Fruit fly (Drosophila melanogaster): ENCODE data around the gene CG13042.

Gene CG13042

DNA sequence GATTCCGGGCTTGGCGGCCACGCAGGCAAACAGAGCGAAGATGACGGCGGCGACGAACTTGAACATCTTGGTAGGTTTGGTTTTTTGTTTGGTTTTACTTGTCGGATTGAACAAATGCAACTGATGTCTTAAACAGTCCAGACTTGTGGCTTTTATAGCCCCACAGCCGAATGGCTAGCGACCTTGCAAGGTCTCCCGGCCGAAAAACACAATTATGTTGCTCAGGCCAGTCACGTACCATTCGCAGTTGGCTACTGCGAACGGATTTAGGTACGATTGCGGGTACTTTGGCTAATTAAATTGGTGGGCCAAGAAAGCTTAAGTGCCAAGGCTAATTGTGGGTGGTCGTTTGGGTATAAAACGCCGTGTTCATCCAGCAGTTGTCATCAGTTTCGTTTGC, 43.3 kb downstream of the CG13042 start, which contains the start of the genes CG13051 and CG13069:
Gene CG13051 (minus strand): TSS at position 101 of the 400 bp plus-strand sequence.
Gene CG13069 (plus strand): TSS at position 386 of the 400 bp plus-strand sequence.
- TF ChIP-seq CG32264 (GFP tag; optimal IDR thresholded peaks at IDR 0.05) (no peak), psq (GFP tag; optimal IDR thresholded peaks at IDR 0.05) (no peak), ey (GFP tag; optimal IDR thresholded peaks at IDR 0.05) (no peak), brk (GFP tag; optimal IDR thresholded peaks at IDR 0.05) (no peak), pan (optimal IDR thresholded peaks at IDR 0.05) (no peak), Myc (optimal IDR thresholded peaks at IDR 0.05) (no peak), Dif (GFP tag; optimal IDR thresholded peaks at IDR 0.05; ENCODE audit: partially characterized antibody) (no peak), jim (GFP tag; optimal IDR thresholded peaks at IDR 0.05) (no peak), HLH106 (tag; optimal IDR thresholded peaks at IDR 0.05) (no peak), Hnf4 (GFP tag; optimal IDR thresholded peaks at IDR 0.05) (no peak), br (GFP tag; optimal IDR thresholded peaks at IDR 0.05) (no peak), N (GFP tag; optimal IDR thresholded peaks at IDR 0.05) (no peak), Hr83 (GFP tag; optimal IDR thresholded peaks at IDR 0.05; ENCODE audit: poor library complexity, severe bottlenecking) (no peak), tai (GFP tag; optimal IDR thresholded peaks at IDR 0.05) (no peak), Rel (GFP tag; optimal IDR thresholded peaks at IDR 0.05) (no peak), Rel (tag; optimal IDR thresholded peaks at IDR 0.05) (no peak), h (GFP tag; optimal IDR thresholded peaks at IDR 0.05) (no peak), foxo (GFP tag; optimal IDR thresholded peaks at IDR 0.05) (no peak), Mio (GFP tag; optimal IDR thresholded peaks at IDR 0.05) (no peak)

DNA sequence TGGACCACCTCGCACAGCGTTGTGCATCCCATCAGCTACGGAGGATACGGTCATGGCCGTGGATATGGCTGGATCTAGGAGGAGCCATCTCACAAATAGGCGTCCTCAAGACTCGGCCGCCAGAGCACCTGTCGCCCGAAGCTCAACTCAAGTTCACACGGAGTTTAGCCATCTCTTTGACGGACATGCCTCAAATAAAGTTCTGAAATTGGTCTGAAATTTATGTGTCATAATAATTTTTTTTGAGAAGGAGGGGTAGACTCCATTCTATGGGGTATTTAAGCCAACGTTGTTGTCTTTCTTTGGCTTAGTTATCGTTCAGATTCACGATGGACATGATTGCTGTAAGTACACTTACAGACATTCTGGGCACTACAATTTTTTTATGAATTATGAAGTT, 45.2 kb downstream of the CG13042 start, which contains the start of gene CG13070:
Gene CG13070 (plus strand): TSS at position 301 of the 400 bp plus-strand sequence.
- TF ChIP-seq sage (GFP tag; optimal IDR thresholded peaks at IDR 0.05) (no peak), ey (GFP tag; optimal IDR thresholded peaks at IDR 0.05) (no peak), tai (GFP tag; optimal IDR thresholded peaks at IDR 0.05) (no peak), pan (optimal IDR thresholded peaks at IDR 0.05) (no peak), Hnf4 (GFP tag; optimal IDR thresholded peaks at IDR 0.05) (no peak), foxo (GFP tag; optimal IDR thresholded peaks at IDR 0.05) (no peak), CG9705 (GFP tag; optimal IDR thresholded peaks at IDR 0.05) (no peak), psq (GFP tag; optimal IDR thresholded peaks at IDR 0.05) (no peak), Jra (GFP tag; optimal IDR thresholded peaks at IDR 0.05) (no peak), lola (GFP tag; optimal IDR thresholded peaks at IDR 0.05) (no peak), dsf (GFP tag; optimal IDR thresholded peaks at IDR 0.05; ENCODE audit: borderline replicate concordance) (no peak), dl (GFP tag; optimal IDR thresholded peaks at IDR 0.05; ENCODE audit: insufficient read depth in 1 of 2, partially characterized antibody in 2 of 2) (no peak)

DNA sequence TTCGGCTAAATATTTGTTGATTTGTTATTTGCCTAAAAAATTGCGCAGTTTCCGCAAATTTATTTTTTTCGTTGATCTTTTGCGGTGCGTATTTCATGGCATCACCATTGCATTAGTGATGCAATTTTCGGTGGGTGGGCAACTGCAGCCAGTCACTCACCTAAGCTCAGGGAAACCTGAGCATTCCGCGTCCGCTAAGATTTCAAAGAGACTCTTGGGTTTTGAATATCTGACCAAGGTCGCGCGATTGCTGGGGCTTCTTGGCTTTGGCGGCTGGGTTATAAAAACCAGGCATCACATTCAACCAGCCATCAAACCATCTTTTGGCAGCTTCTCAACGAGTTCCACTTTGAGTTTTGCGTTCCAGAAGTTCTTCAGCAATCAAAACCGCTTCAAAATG, 45.8 kb downstream of the CG13042 start, which contains the start of gene CG13071:
Gene CG13071 (plus strand): TSS at position 301 of the 400 bp plus-strand sequence.
- TF ChIP-seq dmrt93B (GFP tag; optimal IDR thresholded peaks at IDR 0.05), result no peak

DNA sequence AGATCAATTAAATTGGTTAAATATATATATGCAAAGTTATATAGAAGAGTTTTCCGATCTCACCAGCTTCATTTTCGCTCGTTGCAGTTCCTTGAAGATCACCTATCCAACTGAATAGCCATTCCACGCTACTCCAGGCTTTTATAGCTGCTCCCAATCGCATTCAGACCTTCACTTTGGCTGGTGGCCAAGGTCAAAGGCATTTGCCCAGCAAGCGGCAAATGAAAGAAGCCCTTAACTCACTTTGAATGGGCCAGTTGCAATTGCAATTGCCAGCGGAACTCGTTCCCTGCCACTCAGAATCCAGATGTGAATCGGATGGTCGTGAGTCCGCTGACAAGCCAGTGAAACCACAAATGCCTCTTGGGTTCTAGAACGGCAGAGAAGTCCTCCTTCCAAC, 46.8 kb downstream of the CG13042 start, which contains the start of gene CG34247:
Gene CG34247 (minus strand): TSS at position 101 of the 400 bp plus-strand sequence.
- TF ChIP-seq CG9705 (GFP tag; optimal IDR thresholded peaks at IDR 0.05), result no peak
- no peak for TF ChIP-seq rgr (GFP tag; optimal IDR thresholded peaks at IDR 0.05)
- TF ChIP-seq Jra (GFP tag; optimal IDR thresholded peaks at IDR 0.05), result no peak
- no peak for TF ChIP-seq sv (GFP tag; optimal IDR thresholded peaks at IDR 0.05)

DNA sequence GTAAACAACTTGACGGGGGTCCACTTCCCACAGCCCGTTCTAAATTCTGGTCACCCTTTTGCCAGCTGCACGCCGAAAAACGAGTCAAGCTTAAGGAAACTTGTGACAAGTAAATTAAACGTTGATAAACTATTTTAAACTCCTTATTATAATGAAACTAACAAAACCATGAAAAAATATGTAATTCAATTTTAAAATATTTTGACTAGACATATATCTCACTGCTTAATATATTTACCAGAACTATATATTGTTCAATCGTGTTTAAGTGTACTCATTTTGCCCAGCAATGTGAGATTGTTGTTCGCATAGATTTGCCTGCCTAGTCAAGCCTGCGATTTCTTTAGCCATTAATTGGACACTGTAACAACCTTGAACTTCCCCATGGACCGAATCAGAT, 48.7 kb downstream of the CG13042 start, which contains the start of gene CG13053:
Gene CG13053 (minus strand): TSS at position 171 of the 400 bp plus-strand sequence.
- TF ChIP-seq pan (optimal IDR thresholded peaks at IDR 0.05) (no peak), rgr (GFP tag; optimal IDR thresholded peaks at IDR 0.05) (no peak), CrebA (GFP tag; optimal IDR thresholded peaks at IDR 0.05; ENCODE audit: borderline replicate concordance) (no peak), Jra (GFP tag; optimal IDR thresholded peaks at IDR 0.05) (no peak), GATAd (GFP tag; optimal IDR thresholded peaks at IDR 0.05) (no peak), jim (GFP tag; optimal IDR thresholded peaks at IDR 0.05) (no peak), CG32264 (GFP tag; optimal IDR thresholded peaks at IDR 0.05) (no peak), woc (GFP tag; optimal IDR thresholded peaks at IDR 0.05) (no peak), dsf (GFP tag; optimal IDR thresholded peaks at IDR 0.05; ENCODE audit: borderline replicate concordance) (no peak), usp (GFP tag; optimal IDR thresholded peaks at IDR 0.05) (no peak), ey (GFP tag; optimal IDR thresholded peaks at IDR 0.05) (no peak), tai (GFP tag; optimal IDR thresholded peaks at IDR 0.05) (no peak), Rel (GFP tag; optimal IDR thresholded peaks at IDR 0.05) (no peak), Rel (tag; optimal IDR thresholded peaks at IDR 0.05) (no peak), Hr83 (GFP tag; optimal IDR thresholded peaks at IDR 0.05; ENCODE audit: poor library complexity, severe bottlenecking) (no peak), sage (GFP tag; optimal IDR thresholded peaks at IDR 0.05) (no peak)

All from whole organism, wandering third instar larva.